Worm (Caenorhabditis elegans): ENCODE data around the gene nhr-281.
A peak's percentile ranks its signal among the peaks of the same experiment; 100 is the strongest.

- TF ChIP-seq nhr-77 (tag; optimal IDR thresholded peaks at IDR 0.05) (no peak), lin-39 (tag; optimal IDR thresholded peaks at IDR 0.05) (peak; percentile 4), ceh-9 (tag; optimal IDR thresholded peaks at IDR 0.05) (no peak), unc-62 (GFP tag; optimal IDR thresholded peaks at IDR 0.05) (no peak), nfya-1 (tag; optimal IDR thresholded peaks at IDR 0.05; ENCODE audit: insufficient read depth) (no peak), nhr-76 (tag; optimal IDR thresholded peaks at IDR 0.05) (peak; percentile 38), ceh-82 (tag; optimal IDR thresholded peaks at IDR 0.05) (no peak), eor-1 (tag; optimal IDR thresholded peaks at IDR 0.05) (no peak), lsy-12 (tag; optimal IDR thresholded peaks at IDR 0.05) (peak; percentile 27)
Measured at ce11 chrX:14115480-14116161, 2.4 kb upstream of the nhr-281 start, which contains the start of gene F28H6.7.

Measured in whole organism, L3 larva.